Worm (Caenorhabditis elegans): ENCODE results near the gene W06D11.1.

Gene W06D11.1

DNA sequence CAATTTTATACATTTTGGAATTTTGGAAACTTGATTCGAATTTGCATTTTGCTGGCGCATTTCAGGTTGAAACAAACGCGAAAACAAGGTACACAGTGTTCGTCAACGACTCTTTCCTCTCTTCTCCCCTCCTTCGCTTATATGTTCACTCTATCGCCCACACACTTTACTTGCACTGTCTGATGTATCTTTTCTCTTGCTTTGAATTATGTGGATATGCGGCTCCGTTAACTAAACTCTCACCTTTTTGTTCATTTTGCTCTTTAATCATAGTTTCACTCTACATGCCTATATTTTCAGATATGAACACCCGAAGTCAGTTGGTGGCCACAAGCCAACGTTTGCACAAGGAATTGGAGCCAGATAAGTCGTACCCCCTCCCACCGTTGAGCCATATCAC, at the start of gene W06D11.1:
Gene W06D11.1 (plus strand): TSS at position 301 of the 400 bp plus-strand sequence.
- TF ChIP-seq ztf-4 (tag; optimal IDR thresholded peaks at IDR 0.05) (no peak), ztf-1 (GFP tag; conservative IDR thresholded peaks at IDR 0.05) (no peak), blmp-1 (tag; optimal IDR thresholded peaks at IDR 0.05; ENCODE audit: insufficient read depth) (no peak), sma-9 (GFP tag; optimal IDR thresholded peaks at IDR 0.05) (no peak), sma-9 (tag; optimal IDR thresholded peaks at IDR 0.05) (no peak), F13H6.1 (tag; optimal IDR thresholded peaks at IDR 0.05) (no peak), nhr-77 (tag; optimal IDR thresholded peaks at IDR 0.05) (no peak), lin-11 (tag; optimal IDR thresholded peaks at IDR 0.05) (no peak), ceh-16 (tag; optimal IDR thresholded peaks at IDR 0.05) (no peak), sem-4 (tag; optimal IDR thresholded peaks at IDR 0.05) (no peak), dmd-4 (tag; optimal IDR thresholded peaks at IDR 0.05) (no peak), sma-3 (GFP tag; optimal IDR thresholded peaks at IDR 0.05) (no peak), Y55F3AM.14 (GFP tag; optimal IDR thresholded peaks at IDR 0.05) (no peak), nhr-237 (tag; optimal IDR thresholded peaks at IDR 0.05) (no peak), mbf-1 (tag; optimal IDR thresholded peaks at IDR 0.05) (no peak), mdl-1 (tag; optimal IDR thresholded peaks at IDR 0.05) (no peak), nhr-6 (tag; optimal IDR thresholded peaks at IDR 0.05) (no peak), elt-1 (tag; optimal IDR thresholded peaks at IDR 0.05) (no peak), R02D3.7 (tag; optimal IDR thresholded peaks at IDR 0.05) (no peak), nhr-25 (tag; optimal IDR thresholded peaks at IDR 0.05) (no peak), nhr-23 (tag; optimal IDR thresholded peaks at IDR 0.05) (no peak)

DNA sequence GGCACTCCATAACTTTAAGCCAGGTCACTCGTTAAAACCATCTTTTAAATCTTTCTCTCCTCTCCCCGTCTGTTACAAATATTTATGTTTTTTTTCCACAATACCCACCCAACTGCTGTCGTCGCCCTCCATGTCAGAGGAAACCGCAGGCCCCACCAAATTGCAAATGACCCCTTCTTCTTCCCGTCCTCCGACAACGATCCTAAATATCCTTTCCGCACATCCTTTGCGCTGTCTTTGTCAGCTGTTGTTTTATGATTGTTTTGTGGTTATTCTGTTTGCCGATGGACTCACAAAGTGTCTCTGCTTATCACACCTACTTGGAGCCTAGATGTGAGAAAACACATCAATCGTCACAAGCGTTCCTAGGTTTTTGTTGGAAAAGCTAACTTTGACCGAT, 46.2 kb upstream of the W06D11.1 start:
- TF ChIP-seq fos-1 (tag; optimal IDR thresholded peaks at IDR 0.05) (no peak), ztf-1 (GFP tag; conservative IDR thresholded peaks at IDR 0.05) (no peak), nhr-21 (tag; optimal IDR thresholded peaks at IDR 0.05) (no peak), egl-27 (tag; optimal IDR thresholded peaks at IDR 0.05) (no peak), lin-11 (tag; optimal IDR thresholded peaks at IDR 0.05) (no peak), mdl-1 (tag; optimal IDR thresholded peaks at IDR 0.05) (no peak), sma-3 (GFP tag; optimal IDR thresholded peaks at IDR 0.05) (no peak), lin-13 (GFP tag; optimal IDR thresholded peaks at IDR 0.05) (no peak), unc-55 (GFP tag; optimal IDR thresholded peaks at IDR 0.05) (no peak), ama-1 (optimal IDR thresholded peaks at IDR 0.05) (no peak), zag-1 (tag; optimal IDR thresholded peaks at IDR 0.05) (no peak), mbf-1 (tag; optimal IDR thresholded peaks at IDR 0.05) (no peak), nhr-23 (tag; optimal IDR thresholded peaks at IDR 0.05) (no peak)

DNA sequence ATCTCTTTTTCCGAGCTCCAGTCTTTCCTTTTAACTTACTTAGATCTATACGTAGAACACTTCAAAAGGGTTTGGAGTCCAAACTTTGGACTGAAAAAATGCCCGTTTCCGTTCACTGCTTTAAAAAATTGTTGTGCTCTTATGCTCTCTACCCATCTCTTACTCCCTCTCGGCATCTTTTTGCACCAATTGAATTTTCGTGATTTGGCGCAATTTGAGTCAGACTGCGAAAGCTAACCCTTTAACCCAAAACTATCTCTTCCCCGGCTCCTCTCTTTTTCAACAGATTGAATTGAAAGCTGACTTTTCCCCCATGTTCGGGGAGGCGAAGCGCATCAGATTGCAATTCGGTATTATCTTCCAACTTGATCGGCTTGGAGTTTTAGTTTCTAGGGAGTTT, 42.2 kb upstream of the W06D11.1 start:
- no peak for TF ChIP-seq nhr-12 (tag; optimal IDR thresholded peaks at IDR 0.05)
- no peak for TF ChIP-seq blmp-1 (tag; optimal IDR thresholded peaks at IDR 0.05; ENCODE audit: insufficient read depth)
- TF ChIP-seq ztf-1 (GFP tag; conservative IDR thresholded peaks at IDR 0.05) = no peak
- TF ChIP-seq nhr-21 (tag; optimal IDR thresholded peaks at IDR 0.05) = no peak
- TF ChIP-seq lin-39 (tag; optimal IDR thresholded peaks at IDR 0.05) = no peak
- no peak for TF ChIP-seq nhr-25 (tag; optimal IDR thresholded peaks at IDR 0.05)
- no peak for TF ChIP-seq lin-11 (tag; optimal IDR thresholded peaks at IDR 0.05)
- TF ChIP-seq R02D3.7 (tag; optimal IDR thresholded peaks at IDR 0.05) = no peak
- TF ChIP-seq zag-1 (tag; optimal IDR thresholded peaks at IDR 0.05) = no peak
- TF ChIP-seq snpc-4 (tag; optimal IDR thresholded peaks at IDR 0.05) = no peak
- TF ChIP-seq F13H6.1 (tag; optimal IDR thresholded peaks at IDR 0.05) = no peak
- no peak for TF ChIP-seq aly-2 (tag; optimal IDR thresholded peaks at IDR 0.05)
- TF ChIP-seq nhr-77 (tag; optimal IDR thresholded peaks at IDR 0.05) = no peak

DNA sequence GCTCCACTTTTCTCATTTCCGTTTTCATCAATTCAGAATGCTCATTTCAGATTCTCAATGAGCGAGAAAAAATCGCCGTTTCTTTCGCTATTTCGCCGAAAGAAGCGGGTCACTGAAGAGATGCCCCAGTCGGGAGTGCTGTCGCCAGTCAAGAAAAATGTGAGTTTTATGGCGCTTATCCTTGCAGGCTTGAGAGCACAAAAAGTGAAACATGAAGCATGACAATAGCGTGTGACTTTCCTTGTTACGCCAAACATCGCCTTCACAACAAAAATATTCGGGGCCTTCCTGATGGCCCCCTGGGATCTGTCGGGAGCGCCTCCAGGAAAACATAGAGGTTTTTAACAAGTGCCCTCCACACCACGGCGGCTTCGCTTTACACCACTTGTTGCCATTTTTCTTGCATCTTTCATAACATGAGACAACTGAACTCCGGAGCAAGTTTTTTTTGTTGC, 37.7 kb upstream of the W06D11.1 start, which contains the start of gene E01G6.2:
Gene E01G6.2 (plus strand): TSS at position 51 of the 455 bp plus-strand sequence.
- no peak for TF ChIP-seq Y55F3AM.14 (GFP tag; optimal IDR thresholded peaks at IDR 0.05)
- no peak for TF ChIP-seq blmp-1 (tag; optimal IDR thresholded peaks at IDR 0.05; ENCODE audit: insufficient read depth)
- TF ChIP-seq aly-2 (tag; optimal IDR thresholded peaks at IDR 0.05) = no peak
- no peak for TF ChIP-seq ama-1 (optimal IDR thresholded peaks at IDR 0.05)
- TF ChIP-seq nhr-237 (tag; optimal IDR thresholded peaks at IDR 0.05) = no peak
- no peak for TF ChIP-seq nhr-6 (tag; optimal IDR thresholded peaks at IDR 0.05)
- no peak for TF ChIP-seq ceh-82 (tag; optimal IDR thresholded peaks at IDR 0.05)
- TF ChIP-seq snpc-4 (tag; optimal IDR thresholded peaks at IDR 0.05) = no peak
- TF ChIP-seq gmeb-1 (tag; optimal IDR thresholded peaks at IDR 0.05) = no peak
- TF ChIP-seq nhr-12 (tag; optimal IDR thresholded peaks at IDR 0.05) = no peak
- TF ChIP-seq unc-39 (tag; optimal IDR thresholded peaks at IDR 0.05) = no peak
- no peak for TF ChIP-seq fos-1 (tag; optimal IDR thresholded peaks at IDR 0.05)
- no peak for TF ChIP-seq dmd-4 (tag; optimal IDR thresholded peaks at IDR 0.05)
- TF ChIP-seq sma-9 (GFP tag; optimal IDR thresholded peaks at IDR 0.05) = no peak
- no peak for TF ChIP-seq sma-9 (tag; optimal IDR thresholded peaks at IDR 0.05)
- TF ChIP-seq nhr-25 (tag; optimal IDR thresholded peaks at IDR 0.05) = no peak

Measured in whole organism, L2 larva.